Fruit fly (Drosophila melanogaster): Measurements from ENCODE around the gene Pgant7.

dm6 chrX:18517415-18517814 is 17.6 kb upstream of the Pgant7 start:
- peak; percentile 30 for TF ChIP-seq pdm3 (GFP tag; optimal IDR thresholded peaks at IDR 0.05)
- TF ChIP-seq CG4318 (GFP tag; optimal IDR thresholded peaks at IDR 0.05), result no peak
- TF ChIP-seq CG31627 (GFP tag; optimal IDR thresholded peaks at IDR 0.05), result peak; percentile 26
- TF ChIP-seq CG9139 (GFP tag; optimal IDR thresholded peaks at IDR 0.05), result no peak
- TF ChIP-seq CG1621 (tag; optimal IDR thresholded peaks at IDR 0.05), result peak; percentile 12

Data from whole organism, prepupa.